Fruit fly (Drosophila melanogaster): ENCODE data around the gene Arf1.

DNA sequence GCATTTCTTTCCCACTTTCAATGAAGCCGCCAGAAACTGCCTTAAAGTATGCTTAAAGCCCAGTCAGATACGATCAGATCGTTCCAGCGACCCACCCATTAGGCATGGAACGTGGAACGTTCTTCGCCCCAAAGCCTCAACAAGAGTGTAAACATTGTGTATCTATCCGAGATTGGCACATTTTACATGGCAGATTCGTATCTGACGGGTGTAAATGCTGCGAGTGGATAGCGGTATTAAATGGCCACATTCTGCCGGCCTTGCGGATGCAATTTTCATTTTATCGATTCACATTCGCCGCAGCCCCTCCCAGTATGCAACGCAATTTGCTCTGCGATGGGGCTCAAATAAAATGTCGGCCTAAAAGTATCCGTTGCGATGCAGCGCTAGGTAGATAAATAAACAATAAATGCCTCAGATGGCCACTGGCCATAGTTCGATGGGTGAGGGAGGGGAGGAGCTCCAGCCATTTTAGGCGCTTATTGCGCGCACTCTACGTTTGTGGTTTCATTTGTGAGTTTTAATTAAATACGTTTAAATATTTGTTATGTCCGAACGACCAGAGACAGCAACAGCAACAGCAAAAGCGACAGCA lies 22.8 kb upstream of the Arf1 start:
- TF ChIP-seq CG7928 (GFP tag; optimal IDR thresholded peaks at IDR 0.05) (no peak), CG9797 (GFP tag; optimal IDR thresholded peaks at IDR 0.05) (no peak), Oli (tag; optimal IDR thresholded peaks at IDR 0.05) (no peak), Lpt (GFP tag; optimal IDR thresholded peaks at IDR 0.05) (no peak)

Measured in whole organism, embryonic.